Worm (Caenorhabditis elegans) whole organism, late embryonic: ENCODE measurements around the gene Y5H2B.3.

ENCODE experiments used
- ets-4 ChIP-seq: sonication (generic microtip); optimal IDR thresholded peaks from 2 replicates; lab custom pipeline; 2016; ENCODE audit warnings: missing genetic modification characterization, missing compliant biosample characterization
- rnt-1 ChIP-seq: sonication (generic microtip); optimal IDR thresholded peaks from 2 replicates; lab custom pipeline; 2016; ENCODE audit warnings: missing genetic modification characterization, missing compliant biosample characterization
- sox-4 ChIP-seq: sonication (generic microtip); optimal IDR thresholded peaks from 2 replicates; lab custom pipeline; 2017; ENCODE audit warnings: mild to moderate bottlenecking, missing genetic modification characterization, inconsistent platforms, missing compliant biosample characterization

- TF ChIP-seq sox-4 (tag; lab: Kevin White, UChicago): no peak
- no peak for TF ChIP-seq ets-4 (tag; lab: Kevin White, UChicago)
- no peak for TF ChIP-seq rnt-1 (tag; lab: Kevin White, UChicago)
Observed at ce11 chrV:2174465-2174864, 13.6 kb upstream of the Y5H2B.3 start.
